5 worm cellular contexts compared by ENCODE assay signal in the genomic region with DNA sequence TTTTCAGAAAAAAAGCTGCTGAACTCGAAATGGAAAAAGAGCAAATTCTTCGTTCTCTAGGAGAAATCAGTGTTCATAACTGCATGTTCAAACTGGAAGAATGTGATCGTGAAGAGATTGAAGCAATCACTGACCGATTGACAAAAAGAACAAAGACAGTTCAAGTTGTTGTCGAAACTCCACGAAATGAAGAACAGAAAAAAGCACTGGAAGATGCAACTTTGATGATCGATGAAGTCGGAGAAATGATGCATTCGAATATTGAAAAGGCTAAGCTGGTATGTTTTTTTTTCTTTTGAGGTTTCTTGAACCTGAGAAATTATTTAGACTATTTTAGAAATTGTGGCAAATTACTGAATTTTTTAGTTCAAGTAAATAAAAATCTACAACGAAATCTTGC.
A peak's percentile ranks its signal among the peaks of the same experiment; 100 is the strongest.
TF ChIP-seq lines count a peak whose summit lies in the region.

No protein-coding gene starts in this region.

TF ChIP-seq in whole organism, L1 larva, 84 proteins besides CTCF, POLR2A, EP300 and RAD21:
- TF ChIP-seq zag-1 (tag; optimal IDR thresholded peaks at IDR 0.05; lab: Kevin White, UChicago), result no peak
- TF ChIP-seq ama-1 (optimal IDR thresholded peaks at IDR 0.05; lab: Kevin White, UChicago), result peak; percentile 60
TF ChIP-seq in whole organism, L1 larva: peak in this region for 1.

TF ChIP-seq in whole organism, L2 larva, 48 proteins besides CTCF, POLR2A, EP300 and RAD21:
- TF ChIP-seq ama-1 (optimal IDR thresholded peaks at IDR 0.05; lab: Kevin White, UChicago) (peak; percentile 11), elt-3 (tag; optimal IDR thresholded peaks at IDR 0.05; lab: Kevin White, UChicago) (no peak)

TF ChIP-seq in whole organism, L3 larva, 47 proteins besides CTCF, POLR2A, EP300 and RAD21:
- TF ChIP-seq nhr-77 (tag; optimal IDR thresholded peaks at IDR 0.05; lab: Kevin White, UChicago) (no peak), ama-1 (optimal IDR thresholded peaks at IDR 0.05; lab: Kevin White, UChicago) (peak; percentile 81)
TF ChIP-seq in whole organism, L3 larva: peak in this region for 1.

TF ChIP-seq in whole organism, L4 larva, 104 proteins besides CTCF, POLR2A, EP300 and RAD21:
- no peak for TF ChIP-seq ceh-20 (GFP tag; IDR thresholded peaks at IDR 0.05; lab: Robert Waterston, UW)
- no peak for TF ChIP-seq ces-1 (GFP tag; optimal IDR thresholded peaks at IDR 0.05; lab: Kevin White, UChicago)
- 0 out of 2 replicates have a peak, but pooled peaks have one; percentile 5 for TF ChIP-seq madf-9 (GFP tag; conservative IDR thresholded peaks at IDR 0.05; lab: Robert Waterston, UW)
- no peak for TF ChIP-seq zip-11 (GFP tag; IDR thresholded peaks at IDR 0.05; lab: Robert Waterston, UW)
- TF ChIP-seq aha-1 (tag; lab: Kevin White, UChicago), result peak; percentile 56
TF ChIP-seq in whole organism, L4 larva: peak in this region for 2.

TF ChIP-seq in whole organism, young adult, 124 proteins besides CTCF, POLR2A, EP300 and RAD21:
- TF ChIP-seq gei-17 (GFP tag; optimal IDR thresholded peaks at IDR 0.05; lab: Kevin White, UChicago) (no peak), ama-1 (optimal IDR thresholded peaks at IDR 0.05; lab: Kevin White, UChicago) (peak; percentile 11), ama-1 (GFP tag; optimal IDR thresholded peaks at IDR 0.05; lab: Kevin White, UChicago) (no peak), madf-3 (GFP tag; IDR thresholded peaks at IDR 0.05; lab: Robert Waterston, UW) (0 out of 2 replicates have a peak, but pooled peaks have one; percentile 21)
